Worm (Caenorhabditis elegans) whole organism, L2 larva: Measurements from ENCODE around the gene cyp-29A2.

Experiments
- ceh-16 ChIP-seq: fragments of 150-350 bp; optimal IDR thresholded peaks from 2 replicates; lab custom pipeline; 2014; ENCODE audit warnings: missing biosample characterization, missing genetic modification characterization
- ceh-82 ChIP-seq: fragments of 150-350 bp; optimal IDR thresholded peaks from 2 replicates; lab custom pipeline; 2014; ENCODE audit warnings: missing biosample characterization, missing genetic modification characterization
- elt-3 ChIP-seq: sonication (generic microtip); optimal IDR thresholded peaks from 2 replicates; lab custom pipeline; 2017; ENCODE audit warnings: missing biosample characterization, missing genetic modification characterization
- fos-1 ChIP-seq: fragments of 150-350 bp; optimal IDR thresholded peaks from 2 replicates; lab custom pipeline; 2014; ENCODE audit warnings: missing biosample characterization, missing genetic modification characterization
- nhr-6 ChIP-seq: fragments of 150-350 bp; optimal IDR thresholded peaks from 2 replicates; lab custom pipeline; 2014; ENCODE audit warnings: missing biosample characterization, missing genetic modification characterization
- skn-1 ChIP-seq: sonication (generic microtip); optimal IDR thresholded peaks from 2 replicates; lab custom pipeline; 2017; ENCODE audit warnings: missing biosample characterization, missing genetic modification characterization
- snpc-4 ChIP-seq: fragments of 150-350 bp; optimal IDR thresholded peaks from 2 replicates; lab custom pipeline; 2014; ENCODE audit warnings: missing biosample characterization, missing genetic modification characterization

- TF ChIP-seq skn-1 (tag; lab: Kevin White, UChicago) (no peak), elt-3 (tag; lab: Kevin White, UChicago) (no peak), nhr-6 (no peak), fos-1 (tag; lab: Kevin White, UChicago) (no peak), snpc-4 (tag; lab: Kevin White, UChicago) (no peak), ceh-82 (tag; lab: Kevin White, UChicago) (no peak), ceh-16 (tag; lab: Kevin White, UChicago) (no peak)
Observed at ce11 chrV:11180951-11181350, 36.4 kb upstream of the cyp-29A2 start.
